Worm (Caenorhabditis elegans) whole organism, L4/young adult: ENCODE results near the gene sri-50.

Source experiments
- dao-5 ChIP-seq: sonication (generic microtip); optimal IDR thresholded peaks from 2 replicates; lab custom pipeline; 2016; ENCODE audit warnings: missing genotype, missing genetic modification characterization, moderate library complexity, missing compliant biosample characterization
- him-1 ChIP-seq: sonication (generic microtip); optimal IDR thresholded peaks from 2 replicates; lab custom pipeline; 2016; ENCODE audit warnings: missing genotype, missing genetic modification reagents, missing genetic modification characterization, missing compliant biosample characterization

ce11 chrII:3244758-3245157, 41.2 kb downstream of the sri-50 start:
- TF ChIP-seq him-1 (tag; lab: Kevin White, UChicago) (no peak), dao-5 (tag; lab: Kevin White, UChicago) (no peak)
